Fruit fly (Drosophila melanogaster): ENCODE results near the gene Oseg5.
A peak's percentile ranks its signal among the peaks of the same experiment; 100 is the strongest.

The Oseg5 gene

dm6 chr2L:20805624-20806339 lies 29.9 kb downstream of the Oseg5 start (continued):
- TF ChIP-seq CG6276 (GFP tag; optimal IDR thresholded peaks at IDR 0.05) (peak; percentile 65), cyc (GFP tag; optimal IDR thresholded peaks at IDR 0.05) (peak; percentile 62), salr (GFP tag; optimal IDR thresholded peaks at IDR 0.05) (peak; percentile 11 to 38), CG9139 (GFP tag; optimal IDR thresholded peaks at IDR 0.05) (peak; percentile 12), CG6854 (GFP tag; optimal IDR thresholded peaks at IDR 0.05) (no peak), ss (GFP tag; optimal IDR thresholded peaks at IDR 0.05) (peak; percentile 17 to 56), Smox (GFP tag; optimal IDR thresholded peaks at IDR 0.05) (peak; percentile 73), topi (GFP tag; optimal IDR thresholded peaks at IDR 0.05) (peak; percentile 64), net (GFP tag; optimal IDR thresholded peaks at IDR 0.05) (peak; percentile 79), CG3919 (GFP tag; optimal IDR thresholded peaks at IDR 0.05) (peak; percentile 73), Sox102F (GFP tag; optimal IDR thresholded peaks at IDR 0.05) (peak; percentile 78), esn (GFP tag; optimal IDR thresholded peaks at IDR 0.05) (peak; percentile 81), Gug (GFP tag; IDR thresholded peaks at IDR 0.05) (peak; percentile 63), CG11902 (GFP tag; optimal IDR thresholded peaks at IDR 0.05) (peak; percentile 60), CG7368 (GFP tag; optimal IDR thresholded peaks at IDR 0.05) (no peak), CG1621 (tag; optimal IDR thresholded peaks at IDR 0.05) (peak; percentile 31), CG6808 (GFP tag; optimal IDR thresholded peaks at IDR 0.05) (peak; percentile 34), Eip93F (GFP tag; optimal IDR thresholded peaks at IDR 0.05) (peak; percentile 52), CG16779 (tag; optimal IDR thresholded peaks at IDR 0.05) (peak; percentile 49), CG34406 (GFP tag; optimal IDR thresholded peaks at IDR 0.05) (peak; percentile 68), Eip75B (GFP tag; optimal IDR thresholded peaks at IDR 0.05) (peak; percentile 63), CG10669 (GFP tag; optimal IDR thresholded peaks at IDR 0.05) (peak; percentile 62), CG11294 (GFP tag; IDR thresholded peaks at IDR 0.05) (0 out of 2 replicates have a peak, but pooled peaks have one; percentile 38), Ets21C (GFP tag; optimal IDR thresholded peaks at IDR 0.05) (peak; percentile 15), Sox15 (GFP tag; optimal IDR thresholded peaks at IDR 0.05) (peak; percentile 58), CG31627 (GFP tag; optimal IDR thresholded peaks at IDR 0.05) (peak; percentile 62)

dm6 chr2L:20803733-20804164 lies 31.9 kb downstream of the Oseg5 start:
- TF ChIP-seq Gug (GFP tag; IDR thresholded peaks at IDR 0.05): no peak
- TF ChIP-seq vri (GFP tag; optimal IDR thresholded peaks at IDR 0.05): peak; percentile 19
- no peak for TF ChIP-seq fd59A (GFP tag; optimal IDR thresholded peaks at IDR 0.05)
- no peak for TF ChIP-seq CG3032 (tag; optimal IDR thresholded peaks at IDR 0.05)
- peak; percentile 57 for TF ChIP-seq CG7368 (GFP tag; optimal IDR thresholded peaks at IDR 0.05)
- no peak for TF ChIP-seq Sox102F (GFP tag; optimal IDR thresholded peaks at IDR 0.05)
- TF ChIP-seq topi (GFP tag; optimal IDR thresholded peaks at IDR 0.05): no peak
- peak; percentile 74 for TF ChIP-seq svp (GFP tag)
- TF ChIP-seq CG8319 (GFP tag; optimal IDR thresholded peaks at IDR 0.05): no peak
- TF ChIP-seq Sox15 (GFP tag; optimal IDR thresholded peaks at IDR 0.05): no peak
- no peak for TF ChIP-seq fd85E (GFP tag; optimal IDR thresholded peaks at IDR 0.05)
- peak; percentile 50; the same call in 1 of the 3 replicates for TF ChIP-seq CG6163 (GFP tag; IDR thresholded peaks at IDR 0.05)

DNA sequence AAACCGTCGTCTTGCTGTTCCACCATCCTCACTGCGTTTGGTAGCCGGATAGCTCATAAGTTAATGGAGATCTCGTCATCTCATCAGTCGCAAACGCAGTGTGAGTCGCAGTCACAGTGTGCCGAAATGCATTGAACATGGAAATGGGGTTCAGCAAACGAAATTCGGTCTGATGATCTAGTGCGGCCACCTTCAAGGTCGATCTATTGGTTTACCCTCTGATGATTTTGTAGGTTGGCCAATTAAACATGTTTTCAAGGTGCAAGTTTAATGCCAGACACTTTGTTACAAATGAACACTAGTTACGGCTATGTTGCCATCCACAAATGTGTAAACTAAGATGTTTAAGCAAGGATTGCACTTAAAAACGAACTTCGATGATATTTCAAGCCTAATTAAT lies 32.8 kb downstream of the Oseg5 start:
- TF ChIP-seq CG6163 (GFP tag; IDR thresholded peaks at IDR 0.05) (peak; percentile 42; the same call in 1 of the 3 replicates), CG10631 (GFP tag; optimal IDR thresholded peaks at IDR 0.05) (peak; percentile 15), Eip78C (GFP tag) (peak; percentile 73), CG6276 (GFP tag; optimal IDR thresholded peaks at IDR 0.05) (peak; percentile 1), CG7368 (GFP tag; optimal IDR thresholded peaks at IDR 0.05) (no peak), eg (GFP tag; IDR thresholded peaks at IDR 0.05) (peak; percentile 61; the same call in 2 of the 3 replicates), Hr4 (GFP tag; optimal IDR thresholded peaks at IDR 0.05) (peak; percentile 54), vri (GFP tag; optimal IDR thresholded peaks at IDR 0.05) (no peak), CG8119 (GFP tag; IDR thresholded peaks at IDR 0.05) (peak; percentile 17; the same call in 1 of the 3 replicates)

All from whole organism, prepupa.